Fruit fly (Drosophila melanogaster) whole organism, prepupa: ENCODE data around the gene CG15254.

Experiments used
- CG10669 ChIP-seq: fragments of 200-800 bp; sonication (Bioruptor generic); optimal IDR thresholded peaks from 3 replicates; lab custom pipeline; 2018; ENCODE audit warnings: missing biosample characterization, mild to moderate bottlenecking, missing genetic modification characterization, moderate library complexity
- CG11294 ChIP-seq: fragments of 200-800 bp; sonication (Bioruptor generic); IDR thresholded peaks from 2 replicates; pipeline ENCODE4 v1.3.6; 2022; ENCODE audit warnings: missing biosample characterization, missing genetic modification characterization
- CG11762 ChIP-seq: fragments of 200-800 bp; sonication (Bioruptor generic); optimal IDR thresholded peaks from 3 replicates; lab custom pipeline; 2016; ENCODE audit warnings: missing biosample characterization, missing genetic modification characterization; ENCODE audit not compliant: insufficient read depth
- CG11902 ChIP-seq: fragments of 200-800 bp; sonication (Bioruptor generic); optimal IDR thresholded peaks from 3 replicates; lab custom pipeline; 2016; ENCODE audit warnings: missing biosample characterization, missing genetic modification characterization
- CG15336 ChIP-seq: fragments of 200-800 bp; sonication (Bioruptor generic); IDR thresholded peaks from 2 replicates; pipeline ENCODE4 v1.3.6; 2022; ENCODE audit warnings: missing biosample characterization, missing genetic modification characterization
- CG1621 ChIP-seq: fragments of 200-800 bp; sonication (Bioruptor generic); optimal IDR thresholded peaks from 3 replicates; lab custom pipeline; 2018; ENCODE audit warnings: missing biosample characterization, mild to moderate bottlenecking, missing genetic modification characterization
- CG16779 ChIP-seq: fragments of 200-800 bp; sonication (Bioruptor generic); optimal IDR thresholded peaks from 3 replicates; lab custom pipeline; 2017; ENCODE audit warnings: missing biosample characterization, mild to moderate bottlenecking, missing genetic modification characterization
- CG3032 ChIP-seq: fragments of 200-800 bp; optimal IDR thresholded peaks from 2 replicates; lab custom pipeline; 2019; ENCODE audit warnings: missing biosample characterization, mild to moderate bottlenecking, missing genetic modification characterization, moderate library complexity
- CG32006 ChIP-seq: fragments of 200-800 bp; sonication (Bioruptor generic); optimal IDR thresholded peaks from 3 replicates; lab custom pipeline; 2017; ENCODE audit warnings: missing biosample characterization, mild to moderate bottlenecking, missing genetic modification characterization
- CG34406 ChIP-seq: fragments of 200-800 bp; sonication (Bioruptor generic); optimal IDR thresholded peaks from 3 replicates; lab custom pipeline; 2016; ENCODE audit warnings: missing biosample characterization, missing genetic modification characterization
- CG3919 ChIP-seq: fragments of 200-800 bp; sonication (Bioruptor generic); optimal IDR thresholded peaks from 3 replicates; lab custom pipeline; 2016; ENCODE audit warnings: missing biosample characterization, missing genetic modification characterization
- CG4318 ChIP-seq: fragments of 200-800 bp; sonication (Bioruptor generic); optimal IDR thresholded peaks from 3 replicates; lab custom pipeline; 2017; ENCODE audit warnings: missing biosample characterization, mild to moderate bottlenecking, missing genetic modification characterization
- CG6163 ChIP-seq: fragments of 200-800 bp; sonication (Bioruptor generic); IDR thresholded peaks from 3 replicates; pipeline ENCODE4 v1.3.6; 2022; ENCODE audit warnings: missing biosample characterization, missing genetic modification characterization
- CG6276 ChIP-seq: fragments of 200-800 bp; sonication (Bioruptor generic); optimal IDR thresholded peaks from 2 replicates; lab custom pipeline; 2017; ENCODE audit warnings: missing biosample characterization, mild to moderate bottlenecking, missing genetic modification characterization
- CG6792 ChIP-seq: fragments of 200-800 bp; sonication (Bioruptor generic); optimal IDR thresholded peaks from 3 replicates; lab custom pipeline; 2016; ENCODE audit warnings: missing biosample characterization, missing genetic modification characterization
- CG6808 ChIP-seq: fragments of 200-800 bp; sonication (Bioruptor generic); optimal IDR thresholded peaks from 3 replicates; lab custom pipeline; 2017; ENCODE audit warnings: missing biosample characterization, missing genetic modification characterization, mild to moderate bottlenecking, moderate library complexity, missing genetic modification reagents
- CG6854 ChIP-seq: fragments of 200-800 bp; sonication (Bioruptor generic); optimal IDR thresholded peaks from 2 replicates; lab custom pipeline; 2017; ENCODE audit warnings: missing biosample characterization, mild to moderate bottlenecking, missing genetic modification characterization
- CG7368 ChIP-seq: fragments of 200-800 bp; sonication (Bioruptor generic); optimal IDR thresholded peaks from 3 replicates; lab custom pipeline; 2016; ENCODE audit warnings: missing biosample characterization, missing genetic modification characterization
- CG8319 ChIP-seq: fragments of 200-800 bp; sonication (Bioruptor generic); optimal IDR thresholded peaks from 3 replicates; lab custom pipeline; 2016; ENCODE audit warnings: missing biosample characterization, missing genetic modification characterization
- CG8632 ChIP-seq: fragments of 200-800 bp; sonication (Bioruptor generic); optimal IDR thresholded peaks from 3 replicates; lab custom pipeline; 2016; ENCODE audit warnings: missing biosample characterization, missing genetic modification characterization
- Eip75B ChIP-seq: fragments of 200-800 bp; sonication (Bioruptor generic); optimal IDR thresholded peaks from 3 replicates; lab custom pipeline; 2016; ENCODE audit warnings: missing biosample characterization, missing genetic modification characterization
- Eip78C ChIP-seq: fragments of 200-800 bp; sonication (Bioruptor generic); peaks from one replicate; lab custom pipeline; 2016; ENCODE audit warnings: missing biosample characterization, missing genetic modification characterization
- Ets21C ChIP-seq: fragments of 200-800 bp; sonication (Bioruptor generic); optimal IDR thresholded peaks from 3 replicates; lab custom pipeline; 2016; ENCODE audit warnings: missing biosample characterization, missing genetic modification characterization
- Ets96B ChIP-seq: fragments of 200-800 bp; optimal IDR thresholded peaks from 2 replicates; lab custom pipeline; 2019; ENCODE audit warnings: missing biosample characterization, mild to moderate bottlenecking, missing genetic modification characterization, moderate library complexity
- Gug ChIP-seq: fragments of 200-800 bp; sonication (Bioruptor generic); IDR thresholded peaks from 2 replicates; pipeline ENCODE4 v1.3.6; 2022; ENCODE audit warnings: missing biosample characterization, missing genetic modification characterization
- Hr38 ChIP-seq: sonication (Bioruptor generic); optimal IDR thresholded peaks from 2 replicates; lab custom pipeline; 2016; ENCODE audit warnings: missing biosample characterization, missing genetic modification characterization
- Lpt ChIP-seq: fragments of 200-800 bp; sonication (Bioruptor generic); optimal IDR thresholded peaks from 3 replicates; lab custom pipeline; 2016; ENCODE audit warnings: missing biosample characterization, missing genetic modification characterization
- OdsH ChIP-seq: fragments of 200-800 bp; sonication (Bioruptor generic); optimal IDR thresholded peaks from 3 replicates; lab custom pipeline; 2016; ENCODE audit warnings: missing biosample characterization, missing genetic modification characterization
- acj6 ChIP-seq: fragments of 200-800 bp; sonication (Bioruptor generic); optimal IDR thresholded peaks from 3 replicates; lab custom pipeline; 2016; ENCODE audit warnings: missing biosample characterization, missing genetic modification characterization
- cyc ChIP-seq: fragments of 200-800 bp; sonication (Bioruptor generic); optimal IDR thresholded peaks from 3 replicates; lab custom pipeline; 2016; ENCODE audit warnings: missing biosample characterization, missing genetic modification characterization
- dsx ChIP-seq: fragments of 200-800 bp; optimal IDR thresholded peaks from 3 replicates; lab custom pipeline; 2019; ENCODE audit warnings: missing biosample characterization, mild to moderate bottlenecking, missing genetic modification characterization, moderate library complexity; ENCODE audit not compliant: poor library complexity, severe bottlenecking
- fkh ChIP-seq: fragments of 200-800 bp; sonication (Bioruptor generic); optimal IDR thresholded peaks from 3 replicates; lab custom pipeline; 2017; ENCODE audit warnings: missing biosample characterization, mild to moderate bottlenecking, missing genetic modification characterization, moderate library complexity
- pdm3 ChIP-seq: fragments of 200-800 bp; sonication (Bioruptor generic); optimal IDR thresholded peaks from 3 replicates; lab custom pipeline; 2016; ENCODE audit warnings: missing biosample characterization, missing genetic modification characterization
- salr ChIP-seq, 2 experiments: fragments of 200-800 bp; sonication (Bioruptor generic); optimal IDR thresholded peaks; 3 replicates each; lab custom pipeline; 2016 to 2018; ENCODE audit warnings: missing biosample characterization in 2 of 2, missing genetic modification characterization in 2 of 2, mild to moderate bottlenecking in 1 of 2
- spab ChIP-seq: fragments of 200-800 bp; sonication (Bioruptor generic); optimal IDR thresholded peaks from 2 replicates; lab custom pipeline; 2017; ENCODE audit warnings: missing biosample characterization, mild to moderate bottlenecking, missing genetic modification characterization, missing genetic modification reagents
- ss ChIP-seq, 2 experiments: fragments of 200-800 bp; sonication (Bioruptor generic); optimal IDR thresholded peaks; 2 replicates in 1 of 2; 3 replicates in 1 of 2; lab custom pipeline; 2017 to 2018; ENCODE audit warnings: mild to moderate bottlenecking in 2 of 2, missing biosample characterization in 2 of 2, missing genetic modification characterization in 2 of 2, moderate library complexity in 1 of 2

CG15254 gene

dm6 chr2L:15628378-15628777 is 13.8 kb upstream of the CG15254 start, which contains the start of gene CG7631:
CG7631 (plus strand) TSS chr2L:15628678.
- TF ChIP-seq CG11294 (GFP tag; lab: Robert Waterston, UW) (no peak), CG34406 (no peak), CG6854 (no peak), ss (GFP tag; optimal IDR thresholded peaks at IDR 0.05; lab: Kevin White, UChicago) (no peak), CG6163 (GFP tag; lab: Robert Waterston, UW) (no peak)

dm6 chr2L:15623458-15623857 is 8.8 kb upstream of the CG15254 start, which contains the start of gene Or35a:
Or35a (minus strand) TSS chr2L:15623558.
- TF ChIP-seq OdsH (GFP tag; lab: Kevin White, UChicago) = no peak
- no peak for TF ChIP-seq CG4318 (GFP tag; lab: Kevin White, UChicago)
- TF ChIP-seq cyc (GFP tag; lab: Kevin White, UChicago) = no peak
- TF ChIP-seq CG6854 = no peak
- no peak for TF ChIP-seq dsx (GFP tag; lab: Kevin White, UChicago)
- TF ChIP-seq CG32006 = no peak
- TF ChIP-seq ss (GFP tag; optimal IDR thresholded peaks at IDR 0.05; lab: Kevin White, UChicago) = no peak
- no peak for TF ChIP-seq Eip75B (GFP tag; lab: Kevin White, UChicago)
- no peak for TF ChIP-seq CG10669
- no peak for TF ChIP-seq fkh (GFP tag; lab: Kevin White, UChicago)
- TF ChIP-seq CG3032 = no peak
- no peak for TF ChIP-seq CG8632
- no peak for TF ChIP-seq CG7368
- no peak for TF ChIP-seq CG6276 (GFP tag; lab: Kevin White, UChicago)
- TF ChIP-seq Gug (GFP tag; lab: Robert Waterston, UW) = no peak
- no peak for TF ChIP-seq acj6
- TF ChIP-seq spab (GFP tag; lab: Kevin White, UChicago) = no peak
- no peak for TF ChIP-seq salr (GFP tag; optimal IDR thresholded peaks at IDR 0.05; lab: Kevin White, UChicago)
- TF ChIP-seq CG1621 = no peak

dm6 chr2L:15616697-15617096 is 2.1 kb upstream of the CG15254 start, which contains the start of gene CG11865:
CG11865 (plus strand) TSS chr2L:15616997.
- no peak for TF ChIP-seq Lpt
- no peak for TF ChIP-seq Hr38 (GFP tag; lab: Kevin White, UChicago)
- TF ChIP-seq Ets21C (GFP tag; lab: Kevin White, UChicago) = no peak
- TF ChIP-seq acj6 = no peak
- no peak for TF ChIP-seq cyc (GFP tag; lab: Kevin White, UChicago)
- no peak for TF ChIP-seq CG6808 (GFP tag; lab: Kevin White, UChicago)
- no peak for TF ChIP-seq Eip78C
- TF ChIP-seq, all 60 proteins: peak for 0

dm6 chr2L:15616251-15616650 is 1.6 kb upstream of the CG15254 start, which contains the start of gene CG15253:
CG15253 (minus strand) TSS chr2L:15616351.
- TF ChIP-seq CG3919 (GFP tag; lab: Kevin White, UChicago) (no peak), CG11902 (GFP tag; lab: Kevin White, UChicago) (no peak), CG15336 (GFP tag; lab: Robert Waterston, UW) (no peak), pdm3 (GFP tag; lab: Kevin White, UChicago) (no peak), CG11762 (GFP tag; lab: Kevin White, UChicago) (no peak), fkh (GFP tag; lab: Kevin White, UChicago) (no peak), CG4318 (GFP tag; lab: Kevin White, UChicago) (no peak), CG6163 (GFP tag; lab: Robert Waterston, UW) (no peak), Ets96B (tag; lab: Kevin White, UChicago) (no peak), Ets21C (GFP tag; lab: Kevin White, UChicago) (no peak), CG16779 (no peak), CG8632 (no peak), CG6792 (GFP tag; lab: Kevin White, UChicago) (no peak), CG8319 (GFP tag; lab: Kevin White, UChicago) (no peak), CG34406 (no peak)
